Worm (Caenorhabditis elegans) whole organism, mixed stage, embryonic: Measurements from ENCODE around the gene lgc-36.

ENCODE experiments used
- bed-3 ChIP-seq: fragments of 200-800 bp; sonication (Bioruptor generic); optimal IDR thresholded peaks from 3 replicates; lab custom pipeline; 2018; ENCODE audit warnings: mild to moderate bottlenecking, missing genetic modification characterization, moderate library complexity, missing compliant biosample characterization
- blmp-1 ChIP-seq: fragments of 150-350 bp; optimal IDR thresholded peaks from 2 replicates; lab custom pipeline; 2014; ENCODE audit warnings: missing biosample characterization, missing genetic modification characterization
- cnd-1 ChIP-seq: fragments of 200-800 bp; sonication (Bioruptor generic); optimal IDR thresholded peaks from 2 replicates; lab custom pipeline; 2018; ENCODE audit warnings: mild to moderate bottlenecking, missing genetic modification characterization, missing compliant biosample characterization
- elt-3 ChIP-seq: fragments of 150-350 bp; optimal IDR thresholded peaks from 2 replicates; lab custom pipeline; 2014; ENCODE audit warnings: missing biosample characterization, missing genetic modification characterization
- lin-13 ChIP-seq: fragments of 150-350 bp; optimal IDR thresholded peaks from 2 replicates; lab custom pipeline; 2014; ENCODE audit warnings: missing biosample characterization, missing genetic modification characterization
- mab-5 ChIP-seq: fragments of 150-350 bp; optimal IDR thresholded peaks from 2 replicates; lab custom pipeline; 2014; ENCODE audit warnings: missing biosample characterization, missing genetic modification characterization
- mep-1 ChIP-seq: fragments of 150-350 bp; optimal IDR thresholded peaks from 2 replicates; lab custom pipeline; 2017; ENCODE audit warnings: missing biosample characterization, missing genetic modification reagents, missing genetic modification characterization, inconsistent platforms
- nhr-12 ChIP-seq: fragments of 150-350 bp; optimal IDR thresholded peaks from 2 replicates; lab custom pipeline; 2014; ENCODE audit warnings: missing biosample characterization, missing genetic modification characterization
- nhr-76 ChIP-seq: sonication (generic microtip); optimal IDR thresholded peaks from 2 replicates; lab custom pipeline; 2017; ENCODE audit warnings: missing biosample characterization, missing genetic modification characterization
- snpc-4 ChIP-seq: fragments of 150-350 bp; optimal IDR thresholded peaks from 2 replicates; lab custom pipeline; 2014; ENCODE audit warnings: missing biosample characterization, missing genetic modification characterization
- sptf-1 ChIP-seq: sonication (generic microtip); optimal IDR thresholded peaks from 2 replicates; lab custom pipeline; 2017; ENCODE audit warnings: mild to moderate bottlenecking, missing genetic modification characterization, moderate library complexity, missing compliant biosample characterization
- unc-120 ChIP-seq: sonication (generic microtip); optimal IDR thresholded peaks from 2 replicates; lab custom pipeline; 2017; ENCODE audit warnings: missing genetic modification characterization, missing compliant biosample characterization; ENCODE audit not compliant: poor library complexity, severe bottlenecking
- ztf-11 ChIP-seq: fragments of 150-350 bp; optimal IDR thresholded peaks from 2 replicates; lab custom pipeline; 2014; ENCODE audit warnings: missing biosample characterization, missing genetic modification characterization

DNA sequence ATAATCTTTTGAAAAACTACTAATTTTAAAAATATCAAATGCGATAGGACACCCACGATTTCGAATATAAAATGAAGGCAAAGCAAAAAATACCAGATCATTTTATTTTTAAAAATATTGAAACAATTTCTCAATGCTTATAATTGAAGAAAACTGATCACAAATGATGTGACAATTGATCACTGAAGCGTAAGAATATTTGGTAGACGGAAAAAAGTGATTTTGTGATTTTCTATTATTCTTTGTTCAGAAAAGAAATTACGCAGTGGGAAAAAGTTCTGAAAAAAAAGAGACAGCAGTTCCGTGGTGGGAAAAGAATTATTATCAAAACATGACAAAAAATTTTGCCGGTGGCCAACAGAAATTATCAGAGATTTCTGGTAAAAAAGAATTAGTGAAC is 39.8 kb upstream of the lgc-36 start, which contains the start of gene T03F7.5:
- TF ChIP-seq ztf-11 (no peak), blmp-1 (no peak), sptf-1 (no peak), snpc-4 (tag; lab: Kevin White, UChicago) (no peak), lin-13 (tag; lab: Kevin White, UChicago) (no peak), bed-3 (GFP tag; lab: Kevin White, UChicago) (no peak), elt-3 (tag; lab: Kevin White, UChicago) (no peak), mep-1 (no peak), nhr-12 (tag; lab: Kevin White, UChicago) (no peak), nhr-76 (no peak), cnd-1 (tag; lab: Kevin White, UChicago) (no peak), mab-5 (no peak), unc-120 (tag; lab: Kevin White, UChicago) (no peak)
